Fruit fly (Drosophila melanogaster): Measurements from ENCODE around the gene CG32221.

CG32221 gene

dm6 chr3L:19817807-19818531 lies 16.5 kb upstream of the CG32221 start, which contains the start of the genes Fibp and Deaf1 (continued):
- TF ChIP-seq CG4404 (GFP tag; IDR thresholded peaks at IDR 0.05) (peak; percentile 49; the same call in 1 of the 2 replicates), CG33557 (GFP tag; optimal IDR thresholded peaks at IDR 0.05) (peak; percentile 72), CG32772 (GFP tag; IDR thresholded peaks at IDR 0.05) (peak; percentile 43; the same call in 1 of the 2 replicates), nom (GFP tag; optimal IDR thresholded peaks at IDR 0.05) (no peak), CG1647 (GFP tag; optimal IDR thresholded peaks at IDR 0.05) (peak; percentile 67), row (GFP tag; IDR thresholded peaks at IDR 0.05) (peak; percentile 95), CG6854 (GFP tag; optimal IDR thresholded peaks at IDR 0.05) (no peak), E2f1 (GFP tag; IDR thresholded peaks at IDR 0.05) (0 out of 2 replicates have a peak, but pooled peaks have one; percentile 49), CG1603 (tag; optimal IDR thresholded peaks at IDR 0.05) (peak; percentile 43), HHEX (GFP tag; optimal IDR thresholded peaks at IDR 0.05) (no peak), CG8765 (GFP tag; IDR thresholded peaks at IDR 0.05) (peak; percentile 49; the same call in 1 of the 2 replicates), Poxn (GFP tag; IDR thresholded peaks at IDR 0.05) (no peak), fd102C (GFP tag; optimal IDR thresholded peaks at IDR 0.05) (no peak), onecut (GFP tag; IDR thresholded peaks at IDR 0.05) (no peak; the same call in 1 of the 2 replicates), CG18619 (GFP tag; optimal IDR thresholded peaks at IDR 0.05) (peak; percentile 61), CG8281 (tag; optimal IDR thresholded peaks at IDR 0.05) (peak; percentile 41), aop (GFP tag; IDR thresholded peaks at IDR 0.05) (no peak), pnt (GFP tag; optimal IDR thresholded peaks at IDR 0.05) (peak; percentile 80), croc (GFP tag; conservative IDR thresholded peaks at IDR 0.05) (no peak; the same call in 2 of the 3 replicates), da (GFP tag; optimal IDR thresholded peaks at IDR 0.05) (peak; percentile 69), Dip2 (GFP tag; IDR thresholded peaks at IDR 0.05) (no peak), CG31388 (GFP tag; optimal IDR thresholded peaks at IDR 0.05) (peak; percentile 49), gt (GFP tag; IDR thresholded peaks at IDR 0.05) (no peak), Tbp (GFP tag; optimal IDR thresholded peaks at IDR 0.05) (no peak), nau (GFP tag; optimal IDR thresholded peaks at IDR 0.05) (no peak), trem (tag; optimal IDR thresholded peaks at IDR 0.05) (peak; percentile 67), CG7556 (GFP tag; optimal IDR thresholded peaks at IDR 0.05) (peak; percentile 68), Dek (tag; optimal IDR thresholded peaks at IDR 0.05) (peak; percentile 70), gce (GFP tag; IDR thresholded peaks at IDR 0.05) (no peak; the same call in 2 of the 3 replicates), bigmax (GFP tag; optimal IDR thresholded peaks at IDR 0.05) (no peak), CG7839 (tag; optimal IDR thresholded peaks at IDR 0.05) (peak; percentile 74), jing (GFP tag; optimal IDR thresholded peaks at IDR 0.05) (no peak), dan (GFP tag; IDR thresholded peaks at IDR 0.05) (no peak), CG1529 (GFP tag; optimal IDR thresholded peaks at IDR 0.05) (peak; percentile 29), twi (tag; optimal IDR thresholded peaks at IDR 0.05) (peak; percentile 64), NK7.1 (GFP tag; optimal IDR thresholded peaks at IDR 0.05) (peak; percentile 57), tap (tag; optimal IDR thresholded peaks at IDR 0.05) (no peak), tin (GFP tag; optimal IDR thresholded peaks at IDR 0.05) (peak; percentile 71), NfI (GFP tag; optimal IDR thresholded peaks at IDR 0.05) (peak; percentile 70), Taf1 (GFP tag; IDR thresholded peaks at IDR 0.05) (0 out of 2 replicates have a peak, but pooled peaks have one; percentile 12), Hmr (GFP tag; optimal IDR thresholded peaks at IDR 0.05) (peak; percentile 72), prd (optimal IDR thresholded peaks at IDR 0.05) (no peak), prd (GFP tag; IDR thresholded peaks at IDR 0.05) (peak; percentile 70), sna (GFP tag; IDR thresholded peaks at IDR 0.05; ENCODE audit: partially characterized antibody) (peak; percentile 94), CoRest (tag; optimal IDR thresholded peaks at IDR 0.05) (peak; percentile 88), CG4854 (GFP tag; optimal IDR thresholded peaks at IDR 0.05) (peak; percentile 64), CHES-1-like (GFP tag; optimal IDR thresholded peaks at IDR 0.05) (peak; percentile 83), CG4820 (GFP tag; optimal IDR thresholded peaks at IDR 0.05) (peak; percentile 71), CG4282 (GFP tag; optimal IDR thresholded peaks at IDR 0.05) (peak; percentile 39), MESR4 (GFP tag; optimal IDR thresholded peaks at IDR 0.05) (peak; percentile 82)
